Worm (Caenorhabditis elegans) whole organism, L3 larva: ENCODE results near the gene F02D8.9.

Experiments
- R02D3.7 ChIP-seq: fragments of 150-350 bp; optimal IDR thresholded peaks from 2 replicates; lab custom pipeline; 2014; ENCODE audit warnings: missing biosample characterization, missing genetic modification characterization
- aly-2 ChIP-seq: fragments of 150-350 bp; optimal IDR thresholded peaks from 2 replicates; lab custom pipeline; 2014; ENCODE audit warnings: missing biosample characterization, missing genetic modification characterization
- egl-27 ChIP-seq: sonication (generic microtip); optimal IDR thresholded peaks from 4 replicates; lab custom pipeline; 2017; ENCODE audit warnings: missing biosample characterization, missing genetic modification reagents, missing genetic modification characterization
- elt-3 ChIP-seq, 3 experiments: fragments of 150-350 bp in 1 of 3; sonication (generic microtip) in 2 of 3; optimal IDR thresholded peaks; 2 replicates in 2 of 3; 4 replicates in 1 of 3; lab custom pipeline; 2014 to 2017; ENCODE audit warnings: missing biosample characterization in 3 of 3, missing genetic modification characterization in 3 of 3
- fos-1 ChIP-seq: fragments of 150-350 bp; optimal IDR thresholded peaks from 2 replicates; lab custom pipeline; 2014; ENCODE audit warnings: missing biosample characterization, missing genetic modification characterization
- nhr-12 ChIP-seq: fragments of 150-350 bp; optimal IDR thresholded peaks from 2 replicates; lab custom pipeline; 2014; ENCODE audit warnings: missing biosample characterization, missing genetic modification characterization
- ztf-4 ChIP-seq: fragments of 150-350 bp; optimal IDR thresholded peaks from 2 replicates; lab custom pipeline; 2014; ENCODE audit warnings: missing biosample characterization, missing genetic modification characterization

DNA sequence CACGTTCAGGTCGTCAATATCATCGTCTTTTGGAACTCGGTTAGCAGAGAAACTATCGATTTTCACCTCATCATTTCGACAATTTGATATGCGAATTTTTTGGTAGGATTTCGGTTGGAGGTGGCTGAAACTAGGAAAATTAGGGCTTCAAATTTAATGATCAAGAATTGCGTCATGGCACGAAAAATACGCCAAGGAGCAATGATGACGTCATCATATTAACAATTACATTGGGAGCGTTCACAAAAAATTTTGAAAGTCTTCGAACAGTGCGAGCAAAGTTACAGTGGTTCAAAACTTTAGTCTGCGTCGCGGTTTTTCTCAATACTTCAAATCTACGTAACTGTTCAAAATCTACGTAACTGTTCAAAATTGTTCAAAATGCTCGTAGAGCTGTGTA is 12.7 kb downstream of the F02D8.9 start:
- no peak for TF ChIP-seq elt-3 (tag; optimal IDR thresholded peaks at IDR 0.05; lab: Kevin White, UChicago)
- no peak for TF ChIP-seq fos-1
- TF ChIP-seq aly-2 (tag; lab: Kevin White, UChicago) = no peak
- TF ChIP-seq ztf-4 (tag; lab: Kevin White, UChicago) = no peak
- no peak for TF ChIP-seq egl-27 (tag; lab: Kevin White, UChicago)
- no peak for TF ChIP-seq R02D3.7 (tag; lab: Kevin White, UChicago)
- TF ChIP-seq nhr-12 = no peak
